Worm (Caenorhabditis elegans) whole organism, L4 larva: Measurements from ENCODE around the gene K02C4.3.

Experiments
- egl-27 ChIP-seq: sonication (generic microtip); optimal IDR thresholded peaks from 3 replicates; lab custom pipeline; 2017; ENCODE audit warnings: missing biosample characterization, missing genetic modification reagents, missing genetic modification characterization
- nhr-76 ChIP-seq: fragments of 150-350 bp; optimal IDR thresholded peaks from 2 replicates; lab custom pipeline; 2014; ENCODE audit warnings: missing biosample characterization, missing genetic modification characterization
- zag-1 ChIP-seq: fragments of 150-350 bp; optimal IDR thresholded peaks from 2 replicates; lab custom pipeline; 2014; ENCODE audit warnings: missing biosample characterization, missing genetic modification characterization
- ztf-11 ChIP-seq: fragments of 150-350 bp; optimal IDR thresholded peaks from 2 replicates; lab custom pipeline; 2014; ENCODE audit warnings: missing biosample characterization, missing genetic modification characterization

ce11 chrII:8034008-8034407 is 52.6 kb downstream of the K02C4.3 start:
- TF ChIP-seq ztf-11 (no peak), zag-1 (no peak), nhr-76 (no peak), egl-27 (no peak)
